Worm (Caenorhabditis elegans) whole organism, L4 larva: ENCODE data around the gene F42G2.2.

Source experiments
- D1046.2 ChIP-seq: fragments of 200-800 bp; sonication (Bioruptor generic); IDR thresholded peaks from 2 replicates; pipeline ENCODE4 v1.3.6; 2022; ENCODE audit warnings: missing genetic modification characterization, missing compliant biosample characterization
- F10B5.3 ChIP-seq: sonication (generic microtip); optimal IDR thresholded peaks from 2 replicates; lab custom pipeline; 2016; ENCODE audit warnings: mild to moderate bottlenecking, missing genetic modification characterization, missing compliant biosample characterization
- F26F4.8 ChIP-seq: fragments of 200-800 bp; sonication (Bioruptor generic); conservative IDR thresholded peaks from 2 replicates; pipeline ENCODE4 v1.3.6; 2022; ENCODE audit warnings: missing genetic modification characterization, missing compliant biosample characterization
- T20F7.1 ChIP-seq: fragments of 200-800 bp; sonication (Bioruptor generic); optimal IDR thresholded peaks from 2 replicates; lab custom pipeline; 2018; ENCODE audit warnings: mild to moderate bottlenecking, missing genetic modification characterization, missing compliant biosample characterization
- Y48G9A.11 ChIP-seq: fragments of 200-800 bp; sonication (Bioruptor generic); IDR thresholded peaks from 2 replicates; pipeline ENCODE4 v1.3.6; 2022; ENCODE audit warnings: missing genetic modification reagents, missing genetic modification characterization, missing compliant biosample characterization
- ZK337.2 ChIP-seq: fragments of 200-800 bp; sonication (Bioruptor generic); IDR thresholded peaks from 2 replicates; pipeline ENCODE4 v1.3.6; 2022; ENCODE audit warnings: missing genetic modification reagents, missing genetic modification characterization, missing compliant biosample characterization
- daf-16 ChIP-seq, 3 experiments: sonication (generic microtip); optimal IDR thresholded peaks; 2 replicates each; lab custom pipeline; 2016 to 2017; ENCODE audit warnings: missing genetic modification characterization in 3 of 3, missing genetic modification reagents in 3 of 3, mild to moderate bottlenecking in 2 of 3, missing compliant biosample characterization in 2 of 3, missing biosample characterization in 1 of 3, moderate library complexity in 1 of 3
- daf-19 ChIP-seq: fragments of 200-800 bp; sonication (Bioruptor generic); conservative IDR thresholded peaks from 2 replicates; pipeline ENCODE4 v1.3.6; 2022; ENCODE audit warnings: missing genetic modification characterization, missing compliant biosample characterization
- dmd-6 ChIP-seq: fragments of 200-800 bp; sonication (Bioruptor generic); IDR thresholded peaks from 2 replicates; pipeline ENCODE4 v1.3.6; 2022; ENCODE audit warnings: missing genetic modification reagents, missing genetic modification characterization, missing compliant biosample characterization
- dmd-9 ChIP-seq: fragments of 200-800 bp; sonication (Bioruptor generic); IDR thresholded peaks from 2 replicates; pipeline ENCODE4 v1.3.6; 2022; ENCODE audit warnings: missing genetic modification reagents, missing genetic modification characterization, missing compliant biosample characterization
- duxl-1 ChIP-seq: sonication (generic microtip); optimal IDR thresholded peaks from 2 replicates; lab custom pipeline; 2016; ENCODE audit warnings: mild to moderate bottlenecking, missing genetic modification characterization, moderate library complexity, missing compliant biosample characterization; ENCODE audit not compliant: poor library complexity
- dve-1 ChIP-seq: sonication (generic microtip); optimal IDR thresholded peaks from 2 replicates; lab custom pipeline; 2017; ENCODE audit warnings: antibody characterized with exemption, mild to moderate bottlenecking, missing genetic modification characterization, missing compliant biosample characterization; ENCODE audit not compliant: insufficient read depth
- hif-1 ChIP-seq, 2 experiments: sonication (generic microtip); optimal IDR thresholded peaks; 2 replicates each; lab custom pipeline; 2016 to 2017; ENCODE audit warnings: missing compliant biosample characterization in 2 of 2, missing genetic modification characterization in 2 of 2, missing genetic modification reagents in 2 of 2, missing genotype in 2 of 2, mild to moderate bottlenecking in 1 of 2
- hlh-11 ChIP-seq: fragments of 200-800 bp; sonication (Bioruptor generic); optimal IDR thresholded peaks from 2 replicates; lab custom pipeline; 2018; ENCODE audit warnings: mild to moderate bottlenecking, missing genetic modification characterization, missing compliant biosample characterization
- jun-1 ChIP-seq: fragments of 150-350 bp; optimal IDR thresholded peaks from 2 replicates; lab custom pipeline; 2014; ENCODE audit warnings: missing biosample characterization, missing genetic modification reagents, missing genetic modification characterization
- lim-7 ChIP-seq: fragments of 200-800 bp; sonication (Bioruptor generic); IDR thresholded peaks from 2 replicates; pipeline ENCODE4 v1.3.6; 2022; ENCODE audit warnings: missing genetic modification characterization, missing compliant biosample characterization
- lin-13 ChIP-seq: fragments of 150-350 bp; optimal IDR thresholded peaks from 2 replicates; lab custom pipeline; 2014; ENCODE audit warnings: missing biosample characterization, missing genetic modification reagents, missing genetic modification characterization
- lsy-2 ChIP-seq, 2 experiments: fragments of 150-350 bp in 1 of 2; sonication (generic microtip) in 1 of 2; optimal IDR thresholded peaks; 2 replicates each; lab custom pipeline; 2014 to 2017; ENCODE audit warnings: missing biosample characterization in 2 of 2, missing genetic modification characterization in 2 of 2
- madf-5 ChIP-seq, 2 experiments: fragments of 200-800 bp; sonication (Bioruptor generic); IDR thresholded peaks; 2 replicates each; pipeline ENCODE4 v1.3.6; 2022; ENCODE audit warnings: missing compliant biosample characterization in 2 of 2, missing genetic modification characterization in 2 of 2
- mes-2 ChIP-seq: sonication (generic microtip); optimal IDR thresholded peaks from 2 replicates; lab custom pipeline; 2016; ENCODE audit warnings: missing genotype, mild to moderate bottlenecking, missing genetic modification characterization, missing compliant biosample characterization; ENCODE audit not compliant: poor library complexity, severe bottlenecking
- nhr-28 ChIP-seq: fragments of 150-350 bp; optimal IDR thresholded peaks from 2 replicates; lab custom pipeline; 2014; ENCODE audit warnings: missing biosample characterization, missing genetic modification characterization
- nhr-42 ChIP-seq: fragments of 200-800 bp; sonication (Bioruptor generic); IDR thresholded peaks from 2 replicates; pipeline ENCODE4 v1.3.6; 2022; ENCODE audit warnings: missing genetic modification characterization, missing compliant biosample characterization
- nhr-77 ChIP-seq: fragments of 150-350 bp; optimal IDR thresholded peaks from 2 replicates; lab custom pipeline; 2014; ENCODE audit warnings: missing biosample characterization, missing genetic modification characterization
- php-3 ChIP-seq: fragments of 200-800 bp; sonication (Bioruptor generic); IDR thresholded peaks from 2 replicates; pipeline ENCODE4 v1.3.6; 2022; ENCODE audit warnings: missing genetic modification reagents, missing genetic modification characterization, missing compliant biosample characterization
- pqm-1 ChIP-seq: sonication (generic microtip); optimal IDR thresholded peaks from 2 replicates; lab custom pipeline; 2017; ENCODE audit warnings: missing biosample characterization, missing genetic modification characterization
- rbr-2 ChIP-seq: sonication (generic microtip); optimal IDR thresholded peaks from 2 replicates; lab custom pipeline; 2016; ENCODE audit warnings: missing genotype, missing genetic modification characterization, missing compliant biosample characterization
- saeg-2 ChIP-seq: fragments of 200-800 bp; sonication (Bioruptor generic); IDR thresholded peaks from 2 replicates; pipeline ENCODE4 v1.3.6; 2022; ENCODE audit warnings: missing genetic modification reagents, missing genetic modification characterization, missing compliant biosample characterization
- sdz-12 ChIP-seq: fragments of 200-800 bp; sonication (Bioruptor generic); optimal IDR thresholded peaks from 2 replicates; lab custom pipeline; 2018; ENCODE audit warnings: mild to moderate bottlenecking, missing genetic modification characterization, missing compliant biosample characterization
- spr-1 ChIP-seq: sonication (generic microtip); optimal IDR thresholded peaks from 2 replicates; lab custom pipeline; 2016; ENCODE audit warnings: mild to moderate bottlenecking, missing genetic modification characterization, missing compliant biosample characterization
- unc-130 ChIP-seq: sonication (generic microtip); optimal IDR thresholded peaks from 2 replicates; lab custom pipeline; 2016; ENCODE audit warnings: missing genetic modification reagents, missing genetic modification characterization, missing compliant biosample characterization
- unc-62 ChIP-seq, 3 experiments: fragments of 150-350 bp in 1 of 3; sonication (generic microtip); optimal IDR thresholded peaks in 2 of 3; peaks in 1 of 3; 1 replicate in 1 of 3; 2 replicates in 2 of 3; lab custom pipeline; 2014 to 2017; ENCODE audit warnings: missing biosample characterization in 3 of 3, missing genetic modification characterization in 3 of 3, missing genetic modification reagents in 3 of 3, missing genotype in 1 of 3
- vab-7 ChIP-seq: fragments of 200-800 bp; sonication (Bioruptor generic); IDR thresholded peaks from 2 replicates; pipeline ENCODE4 v1.3.6; 2022; ENCODE audit warnings: missing genetic modification reagents, missing genetic modification characterization, missing compliant biosample characterization
- zag-1 ChIP-seq: fragments of 150-350 bp; optimal IDR thresholded peaks from 2 replicates; lab custom pipeline; 2014; ENCODE audit warnings: missing biosample characterization, missing genetic modification characterization
- ztf-11 ChIP-seq: fragments of 150-350 bp; optimal IDR thresholded peaks from 2 replicates; lab custom pipeline; 2014; ENCODE audit warnings: missing biosample characterization, missing genetic modification characterization

Gene F42G2.2

DNA sequence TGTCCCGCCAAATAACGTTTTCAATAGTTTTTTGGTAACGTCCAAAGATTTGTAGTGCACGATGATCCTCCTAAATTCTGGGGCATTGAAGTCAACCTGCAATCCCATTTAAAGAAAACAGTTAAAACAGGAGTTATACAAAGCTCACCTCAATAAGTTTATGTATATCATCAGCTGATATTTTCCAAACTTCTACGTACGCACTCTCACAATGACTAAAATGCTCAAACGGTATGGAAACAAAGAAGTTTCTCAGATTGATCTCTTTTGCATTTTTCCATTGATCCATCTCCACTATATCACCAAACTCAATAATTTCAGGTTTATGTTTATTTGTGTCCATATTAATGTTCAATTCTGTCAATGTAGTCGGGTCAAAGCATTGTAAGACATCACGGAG lies 10.4 kb upstream of the F42G2.2 start:
- no peak for TF ChIP-seq zag-1 (tag; lab: Kevin White, UChicago)
- peak in 1 of 2 experiments; percentile 51 for TF ChIP-seq unc-62 (GFP tag; optimal IDR thresholded peaks at IDR 0.05 in 1 of 2; lab: Kevin White, UChicago)
- TF ChIP-seq unc-62 (tag; optimal IDR thresholded peaks at IDR 0.05; lab: Kevin White, UChicago), result no peak
- no peak for TF ChIP-seq Y48G9A.11
- TF ChIP-seq lim-7 (GFP tag; lab: Robert Waterston, UW), result no peak
- no peak for TF ChIP-seq T20F7.1 (GFP tag; lab: Kevin White, UChicago)
- no peak for TF ChIP-seq ZK337.2 (GFP tag; lab: Robert Waterston, UW)

DNA sequence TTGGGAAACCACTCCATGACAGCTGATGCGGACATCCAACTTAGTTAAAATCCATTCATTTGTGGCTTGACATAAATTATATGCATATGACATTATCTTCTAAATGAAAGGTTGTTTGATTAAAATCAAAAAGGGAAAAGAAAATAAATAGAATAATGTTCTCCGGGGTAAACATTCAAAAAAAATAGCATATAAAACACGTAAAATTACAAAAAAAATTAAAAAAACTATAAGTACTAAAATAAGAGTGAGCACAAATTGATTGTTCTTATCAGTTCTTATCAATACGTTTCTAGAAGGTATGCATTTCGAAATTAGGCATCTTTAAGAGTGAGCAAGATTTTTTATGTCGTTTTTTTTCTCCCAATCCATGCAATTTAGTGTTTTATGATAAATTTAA lies 9.4 kb upstream of the F42G2.2 start, which contains the start of gene fbxa-182:
TSS of gene fbxa-182 (minus strand) at position 101 of the 400 bp plus-strand sequence.
- TF ChIP-seq rbr-2 (tag; lab: Kevin White, UChicago) (no peak), F26F4.8 (GFP tag; lab: Robert Waterston, UW) (no peak), spr-1 (tag; lab: Kevin White, UChicago) (no peak), php-3 (0 out of 2 replicates have a peak, but pooled peaks have one; percentile 23), nhr-42 (no peak), lim-7 (GFP tag; lab: Robert Waterston, UW) (no peak), dve-1 (tag; lab: Kevin White, UChicago) (peak; percentile 14), nhr-28 (peak; percentile 19), saeg-2 (GFP tag; lab: Robert Waterston, UW) (no peak), jun-1 (no peak), F10B5.3 (tag; lab: Kevin White, UChicago) (no peak), unc-130 (GFP tag; lab: Kevin White, UChicago) (no peak), Y48G9A.11 (no peak), unc-62 (GFP tag; optimal IDR thresholded peaks at IDR 0.05 in 1 of 2; lab: Kevin White, UChicago) (peak in 1 of 2 experiments; percentile 9), unc-62 (tag; optimal IDR thresholded peaks at IDR 0.05; lab: Kevin White, UChicago) (no peak), hif-1 (tag; optimal IDR thresholded peaks at IDR 0.05; lab: Kevin White, UChicago) (no peak), daf-16 (GFP tag; optimal IDR thresholded peaks at IDR 0.05; lab: Kevin White, UChicago) (no peak), daf-16 (tag; optimal IDR thresholded peaks at IDR 0.05; lab: Kevin White, UChicago) (peak; percentile 37), daf-19 (GFP tag; lab: Robert Waterston, UW) (no peak), T20F7.1 (GFP tag; lab: Kevin White, UChicago) (no peak), pqm-1 (tag; lab: Kevin White, UChicago) (peak; percentile 17), hlh-11 (no peak), vab-7 (GFP tag; lab: Robert Waterston, UW) (no peak)

DNA sequence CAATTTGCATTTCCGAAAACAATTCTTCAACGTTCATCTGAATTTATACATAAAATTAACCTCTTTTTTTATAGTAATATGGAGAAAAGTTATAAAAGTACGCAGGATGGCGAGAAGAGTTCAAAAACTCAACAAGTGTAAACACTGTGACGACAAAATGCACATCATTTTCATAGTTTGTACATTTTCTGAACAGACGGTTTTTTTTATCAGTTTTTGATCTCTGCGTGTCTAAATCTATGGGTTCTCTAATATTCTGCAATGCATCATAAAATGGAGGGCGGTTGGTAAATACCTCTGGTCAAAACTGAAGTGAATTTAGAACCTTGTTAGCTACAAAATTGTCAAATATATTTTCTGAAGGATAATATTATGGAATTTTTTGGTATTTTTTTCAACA lies 6.6 kb upstream of the F42G2.2 start, which contains the start of gene fbxa-4:
TSS of gene fbxa-4 (minus strand) at position 93 of the 400 bp plus-strand sequence.
- TF ChIP-seq daf-16 (GFP tag; optimal IDR thresholded peaks at IDR 0.05; lab: Kevin White, UChicago) (no peak), daf-16 (tag; optimal IDR thresholded peaks at IDR 0.05; lab: Kevin White, UChicago) (peak; percentile 87), pqm-1 (tag; lab: Kevin White, UChicago) (peak; percentile 52), hlh-11 (peak; percentile 47), sdz-12 (no peak), nhr-77 (tag; lab: Kevin White, UChicago) (peak; percentile 67), dmd-6 (GFP tag; lab: Robert Waterston, UW) (0 out of 2 replicates have a peak, but pooled peaks have one; percentile 32), dve-1 (tag; lab: Kevin White, UChicago) (peak; percentile 75), duxl-1 (no peak), D1046.2 (GFP tag; lab: Robert Waterston, UW) (no peak), unc-62 (GFP tag; optimal IDR thresholded peaks at IDR 0.05 in 1 of 2; lab: Kevin White, UChicago) (peak in 1 of 2 experiments; percentile 56), unc-62 (tag; optimal IDR thresholded peaks at IDR 0.05; lab: Kevin White, UChicago) (no peak), lsy-2 (tag; optimal IDR thresholded peaks at IDR 0.05; lab: Kevin White, UChicago) (peak in 1 of 2 experiments; percentile 4), mes-2 (peak; percentile 18), rbr-2 (tag; lab: Kevin White, UChicago) (no peak), nhr-28 (peak; percentile 93)
- TF ChIP-seq, all 104 proteins: peak for 10

DNA sequence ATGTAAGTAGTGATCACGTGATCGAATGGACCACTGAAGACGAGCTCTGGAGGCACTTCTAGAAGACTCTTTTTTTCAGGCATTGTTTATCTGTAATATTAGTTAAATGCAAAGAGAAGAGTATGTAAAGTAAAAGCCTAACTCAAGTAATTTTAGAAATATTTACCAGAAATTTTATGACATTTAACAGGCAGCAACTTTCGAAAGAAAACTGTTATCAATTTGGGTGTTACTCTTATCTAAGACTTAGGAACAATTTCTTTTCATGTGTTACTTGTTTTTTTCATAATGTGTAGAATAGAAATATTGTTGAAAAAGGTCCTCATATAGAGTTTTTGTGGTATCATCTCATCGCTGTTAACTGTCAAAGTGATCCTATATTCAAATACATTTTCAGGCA lies 4.1 kb upstream of the F42G2.2 start, which contains the start of the genes F42G2.5 and F42G2.7:
TSS of gene F42G2.5 (minus strand) at position 101 of the 400 bp plus-strand sequence.
TSS of gene F42G2.7 (plus strand) at position 270 of the 400 bp plus-strand sequence.
- TF ChIP-seq nhr-28, result peak; percentile 32
- TF ChIP-seq pqm-1 (tag; lab: Kevin White, UChicago), result peak; percentile 45
- TF ChIP-seq daf-16 (GFP tag; optimal IDR thresholded peaks at IDR 0.05; lab: Kevin White, UChicago), result no peak
- TF ChIP-seq daf-16 (tag; optimal IDR thresholded peaks at IDR 0.05; lab: Kevin White, UChicago), result peak; percentile 80
- TF ChIP-seq madf-5 (GFP tag; IDR thresholded peaks at IDR 0.05; lab: Robert Waterston, UW), result no peak
- TF ChIP-seq dmd-9 (GFP tag; lab: Robert Waterston, UW), result no peak
- TF ChIP-seq ztf-11 (tag; lab: Kevin White, UChicago), result no peak
- no peak for TF ChIP-seq lin-13 (GFP tag; lab: Kevin White, UChicago)
- TF ChIP-seq sdz-12, result no peak
- TF ChIP-seq, all 104 proteins: peak for 3
